Worm (Caenorhabditis elegans) whole organism, early embryonic: Measurements from ENCODE around the gene srsx-14.

Source experiments
- ama-1 ChIP-seq: fragments of 150-350 bp; optimal IDR thresholded peaks from 2 replicates; lab custom pipeline; 2014
- hmg-4 ChIP-seq: fragments of 200-800 bp; sonication (Bioruptor generic); optimal IDR thresholded peaks from 2 replicates; lab custom pipeline; 2018; ENCODE audit warnings: mild to moderate bottlenecking, missing genetic modification characterization, missing compliant biosample characterization

- no peak for TF ChIP-seq ama-1 (lab: Kevin White, UChicago)
- TF ChIP-seq hmg-4, result no peak
Observed at ce11 chrIV:5660239-5660638, 33.3 kb upstream of the srsx-14 start, which contains the start of gene skn-1.
